Fruit fly (Drosophila melanogaster) whole organism, embryonic: ENCODE results near the gene CG14332.

ENCODE experiments used
- Aef1 ChIP-seq: fragments of 200-800 bp; sonication (Bioruptor generic); IDR thresholded peaks from 3 replicates; pipeline ENCODE4 v1.3.6; 2022; ENCODE audit warnings: missing biosample characterization, missing genetic modification characterization
- Asciz ChIP-seq: fragments of 200-800 bp; sonication (Bioruptor generic); optimal IDR thresholded peaks from 2 replicates; lab custom pipeline; 2017; ENCODE audit warnings: missing biosample characterization, mild to moderate bottlenecking, missing genetic modification characterization, missing genetic modification reagents
- Atf6 ChIP-seq: fragments of 200-800 bp; sonication (Bioruptor generic); IDR thresholded peaks from 2 replicates; pipeline ENCODE4 v1.3.6; 2022; ENCODE audit warnings: missing biosample characterization, missing genetic modification characterization
- Bgb ChIP-seq: fragments of 200-800 bp; sonication (Bioruptor generic); IDR thresholded peaks from 2 replicates; pipeline ENCODE4 v1.3.6; 2022; ENCODE audit warnings: missing biosample characterization, missing genetic modification characterization; ENCODE audit not compliant: partially characterized antibody
- CG10462 ChIP-seq: fragments of 200-800 bp; sonication (Bioruptor generic); optimal IDR thresholded peaks from 2 replicates; lab custom pipeline; 2016; ENCODE audit warnings: missing biosample characterization, missing genetic modification characterization
- CG12391 ChIP-seq: fragments of 200-800 bp; sonication (Bioruptor generic); optimal IDR thresholded peaks from 3 replicates; lab custom pipeline; 2018; ENCODE audit warnings: missing biosample characterization, mild to moderate bottlenecking, missing genetic modification characterization, moderate library complexity
- CG16815 ChIP-seq: fragments of 200-800 bp; sonication (Bioruptor generic); optimal IDR thresholded peaks from 3 replicates; lab custom pipeline; 2017; ENCODE audit warnings: missing biosample characterization, mild to moderate bottlenecking, missing genetic modification characterization
- CG17359 ChIP-seq: fragments of 200-800 bp; sonication (Bioruptor generic); optimal IDR thresholded peaks from 3 replicates; lab custom pipeline; 2018; ENCODE audit warnings: missing biosample characterization, mild to moderate bottlenecking, missing genetic modification characterization, moderate library complexity
- CG18011 ChIP-seq: fragments of 200-800 bp; sonication (Bioruptor generic); optimal IDR thresholded peaks from 2 replicates; lab custom pipeline; 2017; ENCODE audit warnings: missing biosample characterization, missing genetic modification characterization, mild to moderate bottlenecking, moderate library complexity, missing genotype
- CG18476 ChIP-seq: fragments of 200-800 bp; sonication (Bioruptor generic); optimal IDR thresholded peaks from 2 replicates; lab custom pipeline; 2016; ENCODE audit warnings: missing biosample characterization, mild to moderate bottlenecking, missing genetic modification characterization
- CG18764 ChIP-seq: fragments of 200-800 bp; sonication (Bioruptor generic); optimal IDR thresholded peaks from 3 replicates; lab custom pipeline; 2016; ENCODE audit warnings: missing biosample characterization, missing genetic modification characterization
- CG6175 ChIP-seq: fragments of 200-800 bp; sonication (Bioruptor generic); IDR thresholded peaks from 3 replicates; pipeline ENCODE4 v1.3.6; 2022; ENCODE audit warnings: missing biosample characterization, missing genetic modification characterization
- CG6254 ChIP-seq: fragments of 200-800 bp; sonication (Bioruptor generic); optimal IDR thresholded peaks from 3 replicates; lab custom pipeline; 2017; ENCODE audit warnings: mild to moderate bottlenecking, missing biosample characterization, missing genetic modification reagents, missing genetic modification characterization
- CG7357 ChIP-seq: fragments of 200-800 bp; sonication (Bioruptor generic); IDR thresholded peaks from 3 replicates; pipeline ENCODE4 v1.3.6; 2022; ENCODE audit warnings: missing biosample characterization, missing genetic modification characterization
- CG7987 ChIP-seq: fragments of 200-800 bp; sonication (Bioruptor generic); optimal IDR thresholded peaks from 2 replicates; lab custom pipeline; 2018; ENCODE audit warnings: missing biosample characterization, mild to moderate bottlenecking, missing genetic modification characterization, moderate library complexity
- CG8290 ChIP-seq, 3 experiments: fragments of 200-800 bp; sonication (Bioruptor generic); optimal IDR thresholded peaks; 2 replicates each; lab custom pipeline; 2016 to 2019; ENCODE audit warnings: missing biosample characterization in 3 of 3, missing genetic modification characterization in 3 of 3, mild to moderate bottlenecking in 2 of 3, moderate library complexity in 1 of 3
- CG8359 ChIP-seq: fragments of 200-800 bp; sonication (Bioruptor generic); optimal IDR thresholded peaks from 2 replicates; lab custom pipeline; 2017; ENCODE audit warnings: missing biosample characterization, mild to moderate bottlenecking, missing genetic modification characterization, borderline replicate concordance
- CG9727 ChIP-seq: fragments of 200-800 bp; sonication (Bioruptor generic); optimal IDR thresholded peaks from 3 replicates; lab custom pipeline; 2017; ENCODE audit warnings: missing biosample characterization, mild to moderate bottlenecking, missing genetic modification characterization
- D ChIP-seq, 2 experiments: fragments of 200-800 bp in 1 of 2; fragments of >200 bp in 1 of 2; sonication (Bioruptor generic) in 1 of 2; optimal IDR thresholded peaks; 2 replicates in 1 of 2; 3 replicates in 1 of 2; lab custom pipeline; 2017; ENCODE audit warnings: mild to moderate bottlenecking in 1 of 2, missing biosample characterization in 1 of 2, missing genetic modification characterization in 1 of 2, missing genetic modification reagents in 1 of 2
- H15 ChIP-seq: fragments of 200-800 bp; sonication (Bioruptor generic); IDR thresholded peaks from 3 replicates; pipeline ENCODE4 v1.3.6; 2022; ENCODE audit warnings: missing biosample characterization, missing genetic modification characterization
- HLH3B ChIP-seq: fragments of 200-800 bp; sonication (Bioruptor generic); IDR thresholded peaks from 2 replicates; pipeline ENCODE4 v1.3.6; 2022; ENCODE audit warnings: missing biosample characterization, missing genetic modification characterization
- HLH4C ChIP-seq: fragments of 200-800 bp; sonication (Bioruptor generic); IDR thresholded peaks from 3 replicates; pipeline ENCODE4 v1.3.6; 2022; ENCODE audit warnings: missing biosample characterization, missing genetic modification characterization; ENCODE audit not compliant: partially characterized antibody
- Lim3 ChIP-seq: fragments of 200-800 bp; sonication (Bioruptor generic); IDR thresholded peaks from 2 replicates; pipeline ENCODE4 v1.3.6; 2022; ENCODE audit warnings: missing biosample characterization, missing genetic modification characterization
- MTF-1 ChIP-seq: fragments of 200-800 bp; sonication (Bioruptor generic); optimal IDR thresholded peaks from 2 replicates; lab custom pipeline; 2018; ENCODE audit warnings: missing biosample characterization, mild to moderate bottlenecking, missing genetic modification characterization, borderline replicate concordance
- Mad ChIP-seq: fragments of 200-800 bp; sonication (Bioruptor generic); optimal IDR thresholded peaks from 2 replicates; lab custom pipeline; 2016; ENCODE audit warnings: missing biosample characterization, missing genetic modification characterization
- Max ChIP-seq: fragments of 200-800 bp; sonication (Bioruptor generic); optimal IDR thresholded peaks from 2 replicates; lab custom pipeline; 2016; ENCODE audit warnings: missing biosample characterization, mild to moderate bottlenecking, missing genetic modification characterization
- NfI ChIP-seq: fragments of 200-800 bp; sonication (Bioruptor generic); optimal IDR thresholded peaks from 3 replicates; lab custom pipeline; 2018; ENCODE audit warnings: missing biosample characterization, mild to moderate bottlenecking, missing genetic modification characterization, moderate library complexity
- Sry-β ChIP-seq: fragments of 200-800 bp; sonication (Bioruptor generic); optimal IDR thresholded peaks from 2 replicates; lab custom pipeline; 2018; ENCODE audit warnings: missing biosample characterization, mild to moderate bottlenecking, missing genetic modification characterization, moderate library complexity
- Tbp ChIP-seq: fragments of >200 bp; optimal IDR thresholded peaks from 2 replicates; lab custom pipeline; 2018; ENCODE audit warnings: missing biosample characterization, missing genetic modification characterization
- cas ChIP-seq: fragments of 200-800 bp; sonication (Bioruptor generic); IDR thresholded peaks from 2 replicates; pipeline ENCODE4 v1.3.6; 2022; ENCODE audit warnings: missing biosample characterization, missing genetic modification characterization
- ci ChIP-seq: fragments of 200-800 bp; sonication (Bioruptor generic); IDR thresholded peaks from 3 replicates; pipeline ENCODE4 v1.3.6; 2022; ENCODE audit warnings: missing biosample characterization, missing genetic modification characterization
- croc ChIP-seq: fragments of 200-800 bp; sonication (Bioruptor generic); conservative IDR thresholded peaks from 3 replicates; pipeline ENCODE4 v1.3.6; 2022; ENCODE audit warnings: missing biosample characterization, missing genetic modification characterization
- crol ChIP-seq: fragments of 200-800 bp; sonication (Bioruptor generic); IDR thresholded peaks from 2 replicates; pipeline ENCODE4 v1.3.6; 2022; ENCODE audit warnings: missing biosample characterization, missing genetic modification characterization
- danr ChIP-seq: fragments of 200-800 bp; sonication (Bioruptor generic); IDR thresholded peaks from 2 replicates; pipeline ENCODE4 v1.3.6; 2022; ENCODE audit warnings: missing biosample characterization, missing genetic modification characterization
- dati ChIP-seq: fragments of 200-800 bp; sonication (Bioruptor generic); IDR thresholded peaks from 2 replicates; pipeline ENCODE4 v1.3.6; 2022; ENCODE audit warnings: missing biosample characterization, missing genetic modification characterization
- dmrt99B ChIP-seq: fragments of 200-800 bp; sonication (Bioruptor generic); optimal IDR thresholded peaks from 2 replicates; lab custom pipeline; 2018; ENCODE audit warnings: missing biosample characterization, mild to moderate bottlenecking, missing genetic modification characterization, moderate library complexity
- esg ChIP-seq: fragments of 200-800 bp; sonication (Bioruptor generic); conservative IDR thresholded peaks from 2 replicates; pipeline ENCODE4 v1.3.6; 2022; ENCODE audit warnings: missing biosample characterization, missing genetic modification characterization
- eyg ChIP-seq: fragments of 200-800 bp; sonication (Bioruptor generic); optimal IDR thresholded peaks from 3 replicates; lab custom pipeline; 2016; ENCODE audit warnings: missing biosample characterization, missing genetic modification characterization
- pan ChIP-seq, 4 experiments: fragments of >200 bp in 3 of 4; fragments of 200-800 bp in 1 of 4; sonication (Bioruptor generic) in 1 of 4; optimal IDR thresholded peaks in 3 of 4; IDR thresholded peaks in 1 of 4; 2 replicates each; pipeline versions ENCODE4 v1.3.6 to Lab custom; 2017 to 2022; ENCODE audit warnings: missing biosample characterization in 2 of 4, missing genetic modification characterization in 2 of 4, mixed read lengths in 1 of 4
- pita ChIP-seq: fragments of 200-800 bp; sonication (Bioruptor generic); optimal IDR thresholded peaks from 2 replicates; lab custom pipeline; 2017; ENCODE audit warnings: missing biosample characterization, mild to moderate bottlenecking, missing genetic modification characterization
- ranshi ChIP-seq: fragments of 200-800 bp; sonication (Bioruptor generic); IDR thresholded peaks from 2 replicates; pipeline ENCODE4 v1.3.6; 2022; ENCODE audit warnings: missing biosample characterization, missing genetic modification characterization
- run ChIP-seq: fragments of 200-800 bp; sonication (Bioruptor generic); optimal IDR thresholded peaks from 3 replicates; lab custom pipeline; 2018; ENCODE audit warnings: missing biosample characterization, mild to moderate bottlenecking, missing genetic modification characterization
- scrt ChIP-seq: fragments of 200-800 bp; sonication (Bioruptor generic); optimal IDR thresholded peaks from 2 replicates; lab custom pipeline; 2018; ENCODE audit warnings: missing biosample characterization, mild to moderate bottlenecking, missing genetic modification characterization, moderate library complexity
- sens-2 ChIP-seq: fragments of 200-800 bp; sonication (Bioruptor generic); IDR thresholded peaks from 2 replicates; pipeline ENCODE4 v1.3.6; 2022; ENCODE audit warnings: missing biosample characterization, missing genetic modification characterization
- slbo ChIP-seq: fragments of 200-800 bp; sonication (Bioruptor generic); IDR thresholded peaks from 2 replicates; pipeline ENCODE4 v1.3.6; 2022; ENCODE audit warnings: missing biosample characterization, missing genetic modification characterization
- so ChIP-seq: fragments of 200-800 bp; sonication (Bioruptor generic); IDR thresholded peaks from 3 replicates; pipeline ENCODE4 v1.3.6; 2022; ENCODE audit warnings: missing biosample characterization, missing genetic modification characterization
- ttk ChIP-seq: fragments of 200-800 bp; sonication (Bioruptor generic); IDR thresholded peaks from 2 replicates; pipeline ENCODE4 v2.1.2; 2022; ENCODE audit warnings: missing biosample characterization, missing genetic modification characterization
- unpg ChIP-seq: fragments of 200-800 bp; sonication (Bioruptor generic); optimal IDR thresholded peaks from 3 replicates; lab custom pipeline; 2018; ENCODE audit warnings: missing biosample characterization, mild to moderate bottlenecking, missing genetic modification characterization, moderate library complexity

Gene CG14332

DNA sequence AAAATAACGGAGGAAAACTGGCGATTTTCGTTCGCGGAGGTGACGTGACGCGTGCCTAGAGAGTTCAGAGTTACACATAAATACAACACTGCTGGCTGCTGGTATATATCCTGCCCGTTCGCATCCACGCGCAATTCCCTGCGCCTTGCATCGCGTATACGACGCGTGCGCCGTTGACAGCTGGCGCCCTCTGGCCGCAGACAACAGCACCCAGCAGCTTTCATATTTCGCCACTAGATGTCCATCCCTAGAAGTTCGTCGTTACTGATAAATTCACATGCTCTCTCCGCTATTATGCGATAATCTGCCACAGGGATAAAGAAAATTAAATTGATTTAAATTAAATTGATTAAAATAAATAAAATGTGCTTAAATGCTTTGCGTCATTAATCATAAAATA is 19.6 kb downstream of the CG14332 start, which contains the start of gene Sur-8 (continued):
- TF ChIP-seq HLH3B (GFP tag; lab: Robert Waterston, UW) (peak; percentile 67), cas (GFP tag; lab: Robert Waterston, UW) (0 out of 2 replicates have a peak, but pooled peaks have one; percentile 24), ci (GFP tag; lab: Robert Waterston, UW) (peak; percentile 86), D (optimal IDR thresholded peaks at IDR 0.05; lab: Kevin White, UChicago) (no peak), D (GFP tag; optimal IDR thresholded peaks at IDR 0.05; lab: Kevin White, UChicago) (peak; percentile 45), Tbp (GFP tag; lab: Kevin White, UChicago) (no peak), run (tag; lab: Kevin White, UChicago) (no peak), dati (GFP tag; lab: Robert Waterston, UW) (no peak), Atf6 (GFP tag; lab: Robert Waterston, UW) (peak; percentile 60), Lim3 (GFP tag; lab: Robert Waterston, UW) (no peak), esg (peak; percentile 32; the same call in 1 of the 2 replicates), MTF-1 (GFP tag; lab: Kevin White, UChicago) (peak; percentile 78), scrt (GFP tag; lab: Kevin White, UChicago) (peak; percentile 24), CG7357 (GFP tag; lab: Robert Waterston, UW) (peak; percentile 34; the same call in 1 of the 3 replicates), CG17359 (tag; lab: Kevin White, UChicago) (peak; percentile 53), CG10462 (GFP tag; lab: Kevin White, UChicago) (no peak), ttk (GFP tag; lab: Robert Waterston, UW) (peak; percentile 64), croc (GFP tag; lab: Robert Waterston, UW) (peak; percentile 26; the same call in 1 of the 3 replicates), Mad (GFP tag; lab: Kevin White, UChicago) (peak; percentile 40), Bgb (GFP tag; lab: Robert Waterston, UW) (peak; percentile 46; the same call in 1 of the 2 replicates), CG6175 (GFP tag; lab: Robert Waterston, UW) (peak; percentile 51; the same call in 2 of the 3 replicates), CG16815 (GFP tag; lab: Kevin White, UChicago) (peak; percentile 14), slbo (GFP tag; lab: Robert Waterston, UW) (peak; percentile 87), Sry-β (GFP tag; lab: Kevin White, UChicago) (no peak), sens-2 (GFP tag; lab: Robert Waterston, UW) (no peak), pita (no peak), ranshi (0 out of 2 replicates have a peak, but pooled peaks have one; percentile 22), HLH4C (GFP tag; lab: Robert Waterston, UW) (0 out of 3 replicates have a peak, but pooled peaks have one; percentile 28), CG6254 (GFP tag; lab: Kevin White, UChicago) (no peak), CG7987 (GFP tag; lab: Kevin White, UChicago) (peak; percentile 64), CG9727 (GFP tag; lab: Kevin White, UChicago) (peak; percentile 33), dmrt99B (peak; percentile 55), danr (GFP tag; lab: Robert Waterston, UW) (no peak), CG18011 (GFP tag; lab: Kevin White, UChicago) (peak; percentile 25), pan (optimal IDR thresholded peaks at IDR 0.05; lab: Kevin White, UChicago) (no peak), pan (GFP tag; optimal IDR thresholded peaks at IDR 0.05 in 1 of 2, IDR thresholded peaks at IDR 0.05 in 1 of 2) (peak in 1 of 2 experiments; percentile 77), Aef1 (GFP tag; lab: Robert Waterston, UW) (peak; percentile 50; the same call in 1 of the 3 replicates), NfI (GFP tag; lab: Kevin White, UChicago) (peak; percentile 67), CG8290 (GFP tag; optimal IDR thresholded peaks at IDR 0.05; lab: Kevin White, UChicago) (peak; percentile 30), CG8290 (tag; optimal IDR thresholded peaks at IDR 0.05; lab: Kevin White, UChicago) (peak in 1 of 2 experiments; percentile 90), unpg (no peak), CG18764 (peak; percentile 27), Asciz (GFP tag; lab: Kevin White, UChicago) (no peak), crol (GFP tag; lab: Robert Waterston, UW) (no peak), CG12391 (no peak), Max (no peak), CG18476 (GFP tag; lab: Kevin White, UChicago) (no peak), so (GFP tag; lab: Robert Waterston, UW) (0 out of 3 replicates have a peak, but pooled peaks have one; percentile 58), H15 (GFP tag; lab: Robert Waterston, UW) (peak; percentile 74), eyg (no peak), CG8359 (GFP tag; lab: Kevin White, UChicago) (peak; percentile 47)
